Fruit fly (Drosophila melanogaster) whole organism, wandering third instar larva: ENCODE results near the gene GstD7.
A peak's percentile ranks its signal among the peaks of the same experiment; 100 is the strongest.

Experiments used
- Abd-B ChIP-seq: fragments of >200 bp; optimal IDR thresholded peaks from 2 replicates; lab custom pipeline; 2017; ENCODE audit warnings: missing biosample characterization, missing genetic modification characterization
- CG9705 ChIP-seq: fragments of 200-800 bp; sonication (Bioruptor generic); optimal IDR thresholded peaks from 2 replicates; lab custom pipeline; 2018; ENCODE audit warnings: missing biosample characterization, mild to moderate bottlenecking, missing genetic modification characterization
- CrebA ChIP-seq: fragments of 200-800 bp; sonication (Bioruptor generic); optimal IDR thresholded peaks from 2 replicates; lab custom pipeline; 2016; ENCODE audit warnings: missing biosample characterization, mild to moderate bottlenecking, missing genetic modification characterization, borderline replicate concordance
- Dif ChIP-seq: fragments of 200-275, 200-300 bp; sonication (Bioruptor generic); optimal IDR thresholded peaks from 2 replicates; lab custom pipeline; 2018; ENCODE audit warnings: missing biosample characterization, missing genetic modification characterization; ENCODE audit not compliant: partially characterized antibody
- GATAd ChIP-seq: sonication (Bioruptor generic); optimal IDR thresholded peaks from 2 replicates; lab custom pipeline; 2016; ENCODE audit warnings: missing biosample characterization, missing genetic modification characterization
- HLH106 ChIP-seq: fragments of 200-800 bp; optimal IDR thresholded peaks from 3 replicates; lab custom pipeline; 2019; ENCODE audit warnings: missing biosample characterization, mild to moderate bottlenecking, missing genetic modification characterization, moderate library complexity
- Hr83 ChIP-seq: fragments of 200-300 bp; sonication (Bioruptor generic); optimal IDR thresholded peaks from 2 replicates; lab custom pipeline; 2016; ENCODE audit warnings: missing biosample characterization, mild to moderate bottlenecking, missing genetic modification characterization, moderate library complexity; ENCODE audit not compliant: poor library complexity, severe bottlenecking
- Jra ChIP-seq: sonication (Bioruptor generic); optimal IDR thresholded peaks from 2 replicates; lab custom pipeline; 2016; ENCODE audit warnings: missing biosample characterization, missing genetic modification characterization
- Mio ChIP-seq: sonication (Bioruptor generic); optimal IDR thresholded peaks from 2 replicates; lab custom pipeline; 2016; ENCODE audit warnings: missing biosample characterization, missing genetic modification characterization
- Myc ChIP-seq: fragments of >200 bp; optimal IDR thresholded peaks from 2 replicates; lab custom pipeline; 2017
- N ChIP-seq: fragments of >200 bp; optimal IDR thresholded peaks from 2 replicates; lab custom pipeline; 2018; ENCODE audit warnings: missing biosample characterization, missing external identifiers, missing genetic modification characterization
- OdsH ChIP-seq: fragments of 200-800 bp; sonication (Bioruptor generic); optimal IDR thresholded peaks from 2 replicates; lab custom pipeline; 2016; ENCODE audit warnings: missing biosample characterization, mild to moderate bottlenecking, missing genetic modification characterization
- Rel ChIP-seq, 2 experiments: fragments of 200-800 bp; sonication (Bioruptor generic) in 1 of 2; optimal IDR thresholded peaks; 2 replicates in 1 of 2; 3 replicates in 1 of 2; lab custom pipeline; 2016 to 2019; ENCODE audit warnings: mild to moderate bottlenecking in 2 of 2, missing biosample characterization in 2 of 2, missing genetic modification characterization in 2 of 2, moderate library complexity in 1 of 2
- Sp1 ChIP-seq: fragments of 200-800 bp; sonication (Bioruptor generic); optimal IDR thresholded peaks from 3 replicates; lab custom pipeline; 2019; ENCODE audit warnings: missing biosample characterization, mild to moderate bottlenecking, missing genetic modification characterization, moderate library complexity
- Vsx2 ChIP-seq: fragments of 200-300, 225-300 bp; sonication (Bioruptor generic); optimal IDR thresholded peaks from 2 replicates; lab custom pipeline; 2018; ENCODE audit warnings: missing biosample characterization, missing genetic modification characterization; ENCODE audit not compliant: partially characterized antibody
- br ChIP-seq: fragments of 200-800 bp; sonication (Bioruptor generic); optimal IDR thresholded peaks from 2 replicates; lab custom pipeline; 2016; ENCODE audit warnings: missing biosample characterization, missing genetic modification characterization
- brk ChIP-seq: fragments of 200-800 bp; sonication (Bioruptor generic); optimal IDR thresholded peaks from 2 replicates; lab custom pipeline; 2016; ENCODE audit warnings: missing biosample characterization, mild to moderate bottlenecking, missing genetic modification characterization
- dl ChIP-seq, 2 experiments: fragments of 175-275, 200-275 bp in 1 of 2; fragments of 200-275 bp in 1 of 2; sonication (Bioruptor generic); optimal IDR thresholded peaks; lab custom pipeline; 2018; ENCODE audit warnings: mild to moderate bottlenecking in 2 of 2, missing biosample characterization in 2 of 2, missing genetic modification characterization in 2 of 2, moderate library complexity in 2 of 2; ENCODE audit not compliant: partially characterized antibody in 2 of 2, insufficient read depth in 1 of 2
- dmrt93B ChIP-seq: fragments of 200-800 bp; sonication (Bioruptor generic); optimal IDR thresholded peaks from 2 replicates; lab custom pipeline; 2018; ENCODE audit warnings: missing biosample characterization, mild to moderate bottlenecking, missing genetic modification characterization
- ey ChIP-seq: fragments of 200-800 bp; sonication (Bioruptor generic); optimal IDR thresholded peaks from 2 replicates; lab custom pipeline; 2016; ENCODE audit warnings: missing biosample characterization, missing genetic modification characterization
- h ChIP-seq: fragments of 200-800 bp; sonication (Bioruptor generic); optimal IDR thresholded peaks from 3 replicates; lab custom pipeline; 2016; ENCODE audit warnings: missing biosample characterization, mild to moderate bottlenecking, missing genetic modification characterization
- jim ChIP-seq: fragments of 175-275, 200-325 bp; sonication (Bioruptor generic); optimal IDR thresholded peaks from 2 replicates; lab custom pipeline; 2016; ENCODE audit warnings: missing biosample characterization, mild to moderate bottlenecking, missing genetic modification characterization
- pan ChIP-seq: fragments of >200 bp; optimal IDR thresholded peaks from 2 replicates; lab custom pipeline; 2017
- psq ChIP-seq: fragments of 200-800 bp; sonication (Bioruptor generic); optimal IDR thresholded peaks from 3 replicates; lab custom pipeline; 2017; ENCODE audit warnings: missing biosample characterization, mild to moderate bottlenecking, missing genetic modification characterization, moderate library complexity
- rgr ChIP-seq: fragments of 200-800 bp; sonication (Bioruptor generic); optimal IDR thresholded peaks from 3 replicates; lab custom pipeline; 2016; ENCODE audit warnings: missing biosample characterization, mild to moderate bottlenecking, missing genetic modification characterization
- sage ChIP-seq: fragments of 200-800 bp; sonication (Bioruptor generic); optimal IDR thresholded peaks from 2 replicates; lab custom pipeline; 2016; ENCODE audit warnings: missing biosample characterization, mild to moderate bottlenecking, missing genetic modification characterization

Gene GstD7

dm6 chr3R:12413274-12413958 is 35.1 kb downstream of the GstD7 start, which contains the start of the genes Dip-C and pps:
Gene Dip-C (minus strand): TSS chr3R:12413759.
Gene pps (plus strand): TSS chr3R:12413828.
- TF ChIP-seq Mio (GFP tag; lab: Kevin White, UChicago) (no peak), psq (GFP tag; lab: Kevin White, UChicago) (peak; percentile 4), br (GFP tag; lab: Kevin White, UChicago) (no peak), dl (GFP tag; optimal IDR thresholded peaks at IDR 0.05; lab: Kevin White, UChicago; ENCODE audit: insufficient read depth in 1 of 2, partially characterized antibody in 2 of 2) (no peak), Sp1 (GFP tag; lab: Kevin White, UChicago) (peak; percentile 26), h (no peak), HLH106 (no peak), Jra (GFP tag; lab: Kevin White, UChicago) (no peak), OdsH (GFP tag; lab: Kevin White, UChicago) (no peak), Rel (GFP tag; optimal IDR thresholded peaks at IDR 0.05; lab: Kevin White, UChicago) (no peak), Rel (tag; optimal IDR thresholded peaks at IDR 0.05; lab: Kevin White, UChicago) (peak; percentile 83), Dif (GFP tag; lab: Kevin White, UChicago) (no peak), jim (GFP tag; lab: Kevin White, UChicago) (no peak), sage (GFP tag; lab: Kevin White, UChicago) (no peak), N (GFP tag; lab: Kevin White, UChicago) (no peak), GATAd (no peak), brk (no peak), CrebA (GFP tag; lab: Kevin White, UChicago) (no peak), Vsx2 (GFP tag; lab: Kevin White, UChicago) (no peak), pan (lab: Kevin White, UChicago) (no peak), Myc (no peak)

- TF ChIP-seq pan (lab: Kevin White, UChicago) (no peak), Hr83 (GFP tag; lab: Kevin White, UChicago) (peak; percentile 56)
Measured at dm6 chr3R:12422379-12422975, 44.2 kb downstream of the GstD7 start, which contains the start of the genes Scgbeta and CG17202. Gene Scgbeta (minus strand): TSS chr3R:12422429. Gene CG17202 (plus strand): TSS chr3R:12422768.

DNA sequence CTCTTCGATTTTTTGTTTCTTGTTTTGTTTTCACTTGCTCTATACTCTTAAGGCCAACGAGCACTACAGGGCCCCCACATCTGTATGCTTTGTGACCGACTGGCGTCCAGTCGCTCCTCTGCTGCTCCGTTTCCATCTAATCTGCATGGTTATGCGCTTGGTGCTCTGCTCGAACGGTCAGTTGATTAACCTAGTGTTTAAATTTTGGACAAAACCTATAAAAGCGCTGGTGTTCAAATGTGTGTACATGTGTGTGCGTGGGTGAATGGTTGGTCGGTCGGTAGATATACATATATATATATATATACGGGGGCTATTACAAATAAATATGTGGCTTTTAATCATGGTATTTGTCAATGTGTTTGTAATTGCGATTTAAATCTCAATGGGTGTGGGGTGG is 45.7 kb downstream of the GstD7 start:
- TF ChIP-seq sage (GFP tag; lab: Kevin White, UChicago) (no peak), rgr (GFP tag; lab: Kevin White, UChicago) (peak; percentile 97)

DNA sequence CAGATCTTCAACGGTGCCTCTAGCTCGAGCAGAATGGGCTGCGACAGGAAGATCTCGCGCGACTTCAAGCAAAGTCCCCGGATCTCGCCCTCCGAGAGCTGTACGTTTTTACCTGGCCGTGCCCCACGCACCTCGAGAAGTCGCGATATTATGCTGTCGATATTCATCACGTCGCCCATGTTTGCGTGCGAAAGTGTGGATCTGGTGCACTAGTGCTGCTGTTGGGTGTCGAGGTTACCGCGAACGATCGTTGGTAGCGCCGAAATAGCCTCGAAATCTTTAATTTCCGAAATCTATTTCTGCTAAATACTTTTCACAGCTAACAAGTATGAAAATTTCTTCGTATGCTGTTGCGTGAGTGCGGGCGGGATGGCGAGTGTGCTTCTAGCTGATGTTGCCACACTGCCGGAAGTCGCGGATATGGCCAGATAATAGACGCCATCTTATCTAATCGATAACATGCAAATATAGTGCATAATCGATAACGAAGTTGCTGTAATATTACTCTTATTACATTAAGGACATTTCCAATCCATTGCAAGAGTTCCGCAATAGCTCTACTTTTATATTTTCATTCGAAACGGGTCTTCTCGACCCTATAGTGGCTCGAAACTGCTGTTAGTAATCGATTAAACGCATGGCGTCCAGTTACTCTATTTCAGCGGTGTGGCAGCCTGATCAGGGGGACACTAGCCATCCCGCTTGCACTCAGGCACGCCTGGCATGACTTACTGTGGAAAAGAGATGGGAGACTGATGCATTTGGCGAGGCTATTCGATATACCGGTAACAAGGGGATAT is 47.4 kb downstream of the GstD7 start, which contains the start of gene Pp1-87B:
Pp1-87B (minus strand) TSS at position 408 of the 800 bp plus-strand sequence.
- TF ChIP-seq Myc, result peak; percentile 83
- peak; percentile 6 for TF ChIP-seq psq (GFP tag; lab: Kevin White, UChicago)
- TF ChIP-seq ey (GFP tag; lab: Kevin White, UChicago), result peak; percentile 4
- no peak for TF ChIP-seq sage (GFP tag; lab: Kevin White, UChicago)
- TF ChIP-seq N (GFP tag; lab: Kevin White, UChicago), result no peak
- TF ChIP-seq HLH106, result peak; percentile 24
- peak; percentile 38 for TF ChIP-seq CG9705 (GFP tag; lab: Kevin White, UChicago)
- TF ChIP-seq Sp1 (GFP tag; lab: Kevin White, UChicago), result peak; percentile 38
- TF ChIP-seq rgr (GFP tag; lab: Kevin White, UChicago), result no peak
- TF ChIP-seq Rel (GFP tag; optimal IDR thresholded peaks at IDR 0.05; lab: Kevin White, UChicago), result no peak
- TF ChIP-seq Rel (tag; optimal IDR thresholded peaks at IDR 0.05; lab: Kevin White, UChicago), result peak; percentile 28

DNA sequence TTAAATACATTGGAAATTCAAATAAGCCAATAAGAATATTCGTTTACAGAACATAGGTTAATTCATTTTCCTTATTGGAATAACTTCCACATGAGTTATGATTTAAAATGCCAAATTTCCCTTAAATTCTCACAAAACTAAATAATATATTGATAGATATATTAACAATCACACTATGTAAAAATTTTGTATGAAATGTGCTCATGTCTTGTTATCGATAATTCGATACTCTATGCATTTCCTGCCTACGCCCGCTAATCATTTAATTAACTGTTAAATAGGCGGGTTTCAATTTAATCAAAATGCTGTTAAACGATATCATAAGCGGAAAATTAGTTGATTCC is 48.0 kb downstream of the GstD7 start, which contains the start of gene NANS:
NANS (plus strand) TSS at position 269 of the 344 bp plus-strand sequence.
- no peak for TF ChIP-seq Sp1 (GFP tag; lab: Kevin White, UChicago)
- no peak for TF ChIP-seq Jra (GFP tag; lab: Kevin White, UChicago)
- no peak for TF ChIP-seq dmrt93B
- no peak for TF ChIP-seq jim (GFP tag; lab: Kevin White, UChicago)
- no peak for TF ChIP-seq Abd-B (GFP tag; lab: Kevin White, UChicago)
- no peak for TF ChIP-seq dl (GFP tag; optimal IDR thresholded peaks at IDR 0.05; lab: Kevin White, UChicago; ENCODE audit: insufficient read depth in 1 of 2, partially characterized antibody in 2 of 2)
- TF ChIP-seq Dif (GFP tag; lab: Kevin White, UChicago), result no peak
- no peak for TF ChIP-seq psq (GFP tag; lab: Kevin White, UChicago)
- TF ChIP-seq N (GFP tag; lab: Kevin White, UChicago), result no peak
- no peak for TF ChIP-seq Hr83 (GFP tag; lab: Kevin White, UChicago)
- TF ChIP-seq Vsx2 (GFP tag; lab: Kevin White, UChicago), result no peak
- TF ChIP-seq, all 38 proteins: peak for 0
